Fruit fly (Drosophila melanogaster): ENCODE data around the gene sick.

dm6 chr2L:19850928-19851327 is 54.8 kb downstream of the sick start:
- TF ChIP-seq CG32121 (GFP tag; IDR thresholded peaks at IDR 0.05) (no peak), CG14655 (GFP tag; optimal IDR thresholded peaks at IDR 0.05) (no peak), EcR (GFP tag; optimal IDR thresholded peaks at IDR 0.05) (no peak), Pif1A (GFP tag; optimal IDR thresholded peaks at IDR 0.05) (no peak), CG10348 (GFP tag; IDR thresholded peaks at IDR 0.05) (no peak), CG15710 (tag; optimal IDR thresholded peaks at IDR 0.05) (no peak), D1 (tag; optimal IDR thresholded peaks at IDR 0.05) (no peak), CG34367 (tag; optimal IDR thresholded peaks at IDR 0.05) (no peak)
